Worm (Caenorhabditis elegans) whole organism, young adult: ENCODE data around the gene F48G7.9.

Source experiments
- B0019.2 ChIP-seq: fragments of 200-800 bp; sonication (Bioruptor generic); conservative IDR thresholded peaks from 2 replicates; pipeline ENCODE4 v1.3.6; 2022; ENCODE audit warnings: missing genetic modification reagents, missing genetic modification characterization, missing compliant biosample characterization
- C06A6.2 ChIP-seq: fragments of 200-800 bp; sonication (Bioruptor generic); conservative IDR thresholded peaks from 2 replicates; pipeline ENCODE4 v1.3.6; 2022; ENCODE audit warnings: missing genetic modification characterization, missing compliant biosample characterization
- F22D6.2 ChIP-seq: sonication (generic microtip); optimal IDR thresholded peaks from 2 replicates; lab custom pipeline; 2016; ENCODE audit warnings: mild to moderate bottlenecking, missing genetic modification characterization, missing compliant biosample characterization
- F23B12.7 ChIP-seq: sonication (generic microtip); optimal IDR thresholded peaks from 2 replicates; lab custom pipeline; 2017; ENCODE audit warnings: missing genetic modification characterization, mild to moderate bottlenecking, missing compliant biosample characterization, antibody characterized with exemption, moderate library complexity; ENCODE audit not compliant: insufficient read depth
- F33H1.4 ChIP-seq: fragments of 200-800 bp; sonication (Bioruptor generic); IDR thresholded peaks from 2 replicates; pipeline ENCODE4 v1.3.6; 2022; ENCODE audit warnings: missing genetic modification reagents, missing genetic modification characterization, missing compliant biosample characterization
- F37B4.10 ChIP-seq: fragments of 200-800 bp; sonication (Bioruptor generic); IDR thresholded peaks from 2 replicates; pipeline ENCODE4 v1.3.6; 2022; ENCODE audit warnings: missing genetic modification characterization, missing compliant biosample characterization
- Y53F4B.3 ChIP-seq: fragments of 200-800 bp; sonication (Bioruptor generic); IDR thresholded peaks from 2 replicates; pipeline ENCODE4 v1.3.6; 2022; ENCODE audit warnings: missing genetic modification reagents, missing genetic modification characterization, missing compliant biosample characterization
- Y95B8A.8 ChIP-seq: fragments of 200-800 bp; sonication (Bioruptor generic); IDR thresholded peaks from 2 replicates; pipeline ENCODE4 v1.3.6; 2022; ENCODE audit warnings: missing genetic modification reagents, missing genetic modification characterization, missing compliant biosample characterization
- akir-1 ChIP-seq: fragments of 200-800 bp; sonication (Bioruptor generic); optimal IDR thresholded peaks from 2 replicates; lab custom pipeline; 2018; ENCODE audit warnings: mild to moderate bottlenecking, missing genetic modification characterization, moderate library complexity, missing compliant biosample characterization
- aptf-2 ChIP-seq: fragments of 200-800 bp; sonication (Bioruptor generic); conservative IDR thresholded peaks from 2 replicates; pipeline ENCODE4 v1.3.6; 2022; ENCODE audit warnings: missing genetic modification reagents, missing genetic modification characterization, missing compliant biosample characterization
- attf-3 ChIP-seq: fragments of 200-800 bp; sonication (Bioruptor generic); conservative IDR thresholded peaks from 2 replicates; pipeline ENCODE4 v1.3.6; 2022; ENCODE audit warnings: missing genetic modification reagents, missing genetic modification characterization, missing compliant biosample characterization
- attf-5 ChIP-seq: fragments of 200-800 bp; sonication (Bioruptor generic); optimal IDR thresholded peaks from 2 replicates; lab custom pipeline; 2018; ENCODE audit warnings: mild to moderate bottlenecking, missing genetic modification characterization, missing compliant biosample characterization
- bed-2 ChIP-seq: fragments of 200-800 bp; sonication (Bioruptor generic); IDR thresholded peaks from 2 replicates; pipeline ENCODE4 v1.3.6; 2022; ENCODE audit warnings: missing genetic modification reagents, missing genetic modification characterization, missing compliant biosample characterization
- chd-7 ChIP-seq: sonication (generic microtip); optimal IDR thresholded peaks from 2 replicates; lab custom pipeline; 2016; ENCODE audit warnings: mild to moderate bottlenecking, missing genetic modification characterization, moderate library complexity, missing compliant biosample characterization
- egrh-3 ChIP-seq: fragments of 200-800 bp; sonication (Bioruptor generic); IDR thresholded peaks from 2 replicates; pipeline ENCODE4 v1.3.6; 2022; ENCODE audit warnings: missing genetic modification reagents, missing genetic modification characterization, missing compliant biosample characterization
- him-1 ChIP-seq: sonication (generic microtip); optimal IDR thresholded peaks from 2 replicates; lab custom pipeline; 2016; ENCODE audit warnings: missing genotype, missing genetic modification reagents, missing genetic modification characterization, missing compliant biosample characterization
- hlh-12 ChIP-seq: sonication (generic microtip); optimal IDR thresholded peaks from 2 replicates; lab custom pipeline; 2016; ENCODE audit warnings: missing genetic modification characterization, missing compliant biosample characterization
- hlh-26 ChIP-seq: fragments of 200-800 bp; sonication (Bioruptor generic); conservative IDR thresholded peaks from 2 replicates; pipeline ENCODE4 v1.3.6; 2022; ENCODE audit warnings: missing genetic modification reagents, missing genetic modification characterization, missing compliant biosample characterization
- hmg-1.2 ChIP-seq: fragments of 200-800 bp; sonication (Bioruptor generic); IDR thresholded peaks from 2 replicates; pipeline ENCODE4 v1.3.6; 2022; ENCODE audit warnings: missing genetic modification reagents, missing genetic modification characterization, missing compliant biosample characterization
- hrde-1 ChIP-seq: sonication (generic microtip); optimal IDR thresholded peaks from 2 replicates; lab custom pipeline; 2016; ENCODE audit warnings: missing genetic modification characterization, mild to moderate bottlenecking, missing compliant biosample characterization, moderate library complexity, missing genotype, missing genetic modification reagents, borderline replicate concordance
- let-607 ChIP-seq, 2 experiments: fragments of 200-800 bp in 1 of 2; sonication (Bioruptor generic) in 1 of 2; sonication (generic microtip) in 1 of 2; optimal IDR thresholded peaks; 2 replicates each; lab custom pipeline; 2016 to 2018; ENCODE audit warnings: mild to moderate bottlenecking in 2 of 2, missing compliant biosample characterization in 2 of 2, missing genetic modification characterization in 2 of 2, moderate library complexity in 2 of 2, missing genotype in 1 of 2
- lir-1 ChIP-seq: fragments of 200-800 bp; sonication (Bioruptor generic); conservative IDR thresholded peaks from 2 replicates; pipeline ENCODE4 v1.3.6; 2022; ENCODE audit warnings: missing genetic modification reagents, missing genetic modification characterization, missing compliant biosample characterization
- lsl-1 ChIP-seq: fragments of 200-800 bp; sonication (Bioruptor generic); optimal IDR thresholded peaks from 2 replicates; lab custom pipeline; 2018; ENCODE audit warnings: mild to moderate bottlenecking, missing genetic modification characterization, moderate library complexity, missing compliant biosample characterization
- mes-4 ChIP-seq: sonication (generic microtip); optimal IDR thresholded peaks from 2 replicates; lab custom pipeline; 2016; ENCODE audit warnings: missing genotype, missing genetic modification characterization, missing compliant biosample characterization
- nfya-2 ChIP-seq: fragments of 200-800 bp; sonication (Bioruptor generic); IDR thresholded peaks from 2 replicates; pipeline ENCODE4 v1.3.6; 2022; ENCODE audit warnings: missing genetic modification reagents, missing genetic modification characterization, missing compliant biosample characterization
- nhr-80 ChIP-seq: sonication (generic microtip); optimal IDR thresholded peaks from 2 replicates; lab custom pipeline; 2016; ENCODE audit warnings: missing genetic modification characterization, missing compliant biosample characterization
- pha-4 ChIP-seq: fragments of 150-350 bp; sonication (generic microtip); optimal IDR thresholded peaks from 2 replicates; lab custom pipeline; 2014; ENCODE audit warnings: missing biosample characterization, missing genetic modification reagents, missing genetic modification characterization
- rcor-1 ChIP-seq: fragments of 200-800 bp; sonication (Bioruptor generic); IDR thresholded peaks from 2 replicates; pipeline ENCODE4 v1.3.6; 2022; ENCODE audit warnings: missing genetic modification reagents, missing genetic modification characterization, missing compliant biosample characterization
- sptf-2 ChIP-seq: fragments of 200-800 bp; sonication (Bioruptor generic); optimal IDR thresholded peaks from 2 replicates; lab custom pipeline; 2018; ENCODE audit warnings: mild to moderate bottlenecking, missing genetic modification characterization, missing compliant biosample characterization
- tlf-1 ChIP-seq: fragments of 200-800 bp; sonication (Bioruptor generic); optimal IDR thresholded peaks from 2 replicates; lab custom pipeline; 2018; ENCODE audit warnings: mild to moderate bottlenecking, missing genetic modification characterization, missing compliant biosample characterization
- xnd-1 ChIP-seq: sonication (generic microtip); optimal IDR thresholded peaks from 2 replicates; lab custom pipeline; 2016; ENCODE audit warnings: missing genotype, missing genetic modification reagents, missing genetic modification characterization, missing compliant biosample characterization
- zim-3 ChIP-seq: sonication (generic microtip); optimal IDR thresholded peaks from 2 replicates; lab custom pipeline; 2017; ENCODE audit warnings: mild to moderate bottlenecking, missing genetic modification characterization, moderate library complexity, missing compliant biosample characterization
- ztf-22 ChIP-seq: fragments of 200-800 bp; sonication (Bioruptor generic); optimal IDR thresholded peaks from 2 replicates; lab custom pipeline; 2018; ENCODE audit warnings: mild to moderate bottlenecking, missing genetic modification characterization, moderate library complexity, missing compliant biosample characterization
- ztf-26 ChIP-seq: sonication (generic microtip); optimal IDR thresholded peaks from 2 replicates; lab custom pipeline; 2017; ENCODE audit warnings: missing genetic modification characterization, missing compliant biosample characterization

Gene F48G7.9

DNA sequence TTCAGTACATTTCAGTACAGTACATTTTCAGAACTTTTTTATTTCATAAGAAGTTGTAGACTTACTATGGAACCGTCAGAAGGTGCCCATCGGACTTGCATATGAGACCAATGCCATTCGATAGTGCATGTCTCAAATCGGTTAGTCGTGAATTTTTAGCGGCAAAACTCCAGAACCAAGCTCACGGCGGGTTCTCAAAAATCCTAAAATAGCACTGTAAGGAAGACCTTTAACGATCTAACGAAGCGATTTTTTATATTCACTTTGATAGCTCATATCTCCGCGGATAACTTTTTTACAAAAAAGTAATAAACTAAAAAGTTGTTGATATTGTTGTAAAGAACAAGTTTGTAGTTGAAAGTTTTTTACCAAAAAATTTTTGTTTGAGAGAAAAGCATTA lies 45.8 kb upstream of the F48G7.9 start, which contains the start of gene sru-25:
TSS of gene sru-25 (minus strand) at position 101 of the 400 bp plus-strand sequence.
- no peak for TF ChIP-seq bed-2 (GFP tag; lab: Robert Waterston, UW)
- TF ChIP-seq hlh-26 (GFP tag; lab: Robert Waterston, UW) = no peak
- TF ChIP-seq zim-3 = no peak
- no peak for TF ChIP-seq F33H1.4 (GFP tag; lab: Robert Waterston, UW)
- no peak for TF ChIP-seq B0019.2 (GFP tag; lab: Robert Waterston, UW)
- TF ChIP-seq hlh-12 (tag; lab: Kevin White, UChicago) = no peak
- no peak for TF ChIP-seq Y53F4B.3 (GFP tag; lab: Robert Waterston, UW)
- TF ChIP-seq lsl-1 (GFP tag; lab: Kevin White, UChicago) = no peak
- TF ChIP-seq xnd-1 (tag; lab: Kevin White, UChicago) = no peak
- no peak for TF ChIP-seq Y95B8A.8 (GFP tag; lab: Robert Waterston, UW)
- TF ChIP-seq C06A6.2 (GFP tag; lab: Robert Waterston, UW) = no peak
- no peak for TF ChIP-seq him-1
- no peak for TF ChIP-seq F37B4.10 (GFP tag; lab: Robert Waterston, UW)
- TF ChIP-seq hrde-1 (tag; lab: Kevin White, UChicago) = no peak
- TF ChIP-seq tlf-1 = no peak
- no peak for TF ChIP-seq akir-1 (GFP tag; lab: Kevin White, UChicago)

DNA sequence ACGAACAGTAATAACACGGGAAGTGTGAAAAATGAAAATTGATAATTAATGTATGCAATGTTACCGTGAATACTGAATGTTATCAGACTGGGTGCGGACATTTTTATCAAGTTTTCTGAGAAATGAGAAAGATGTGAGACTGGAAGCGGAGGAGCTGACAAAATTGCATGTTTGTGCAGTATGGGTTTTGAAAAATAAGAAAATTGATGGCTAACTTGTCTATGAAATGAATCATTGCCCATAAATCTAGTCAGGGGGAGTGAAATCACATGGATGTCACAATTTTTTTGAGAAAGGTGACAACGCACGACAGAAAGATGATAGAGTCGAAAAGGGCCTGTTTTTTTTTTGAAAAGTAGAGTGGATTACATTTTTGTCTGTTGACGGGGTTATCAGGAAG lies 42.9 kb upstream of the F48G7.9 start, which contains the start of gene sru-24:
TSS of gene sru-24 (minus strand) at position 101 of the 400 bp plus-strand sequence.
- TF ChIP-seq ztf-22 (GFP tag; lab: Kevin White, UChicago) (no peak), let-607 (tag; optimal IDR thresholded peaks at IDR 0.05; lab: Kevin White, UChicago) (no peak), chd-7 (tag; lab: Kevin White, UChicago) (no peak), egrh-3 (GFP tag; lab: Robert Waterston, UW) (no peak), F22D6.2 (tag; lab: Kevin White, UChicago) (no peak), attf-3 (GFP tag; lab: Robert Waterston, UW) (no peak), aptf-2 (GFP tag; lab: Robert Waterston, UW) (no peak), pha-4 (no peak), ztf-26 (tag; lab: Kevin White, UChicago) (no peak), lir-1 (GFP tag; lab: Robert Waterston, UW) (no peak), Y53F4B.3 (GFP tag; lab: Robert Waterston, UW) (no peak)

DNA sequence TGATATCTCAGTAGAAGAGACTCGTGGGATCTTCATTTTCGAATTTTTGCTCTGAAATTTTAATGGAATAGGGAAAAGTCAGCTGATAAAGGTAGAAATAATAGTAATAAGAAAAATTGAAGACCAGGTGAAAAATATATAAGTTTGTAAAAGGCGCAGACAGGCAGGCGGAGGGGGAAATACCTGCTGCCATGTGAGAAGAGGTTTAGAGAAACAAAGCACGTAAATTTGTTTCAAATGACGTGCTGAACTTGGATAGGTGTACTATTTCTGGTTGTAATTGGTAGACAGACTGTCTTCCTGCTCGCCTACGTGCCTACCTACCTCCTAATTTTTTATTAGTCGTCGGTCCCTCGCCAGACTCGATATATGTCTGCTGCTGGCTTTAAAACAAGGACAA lies 39.0 kb upstream of the F48G7.9 start, which contains the start of gene nhr-180:
TSS of gene nhr-180 (minus strand) at position 52 of the 400 bp plus-strand sequence.
- TF ChIP-seq sptf-2 (no peak), nhr-80 (tag; lab: Kevin White, UChicago) (peak; percentile 58), F23B12.7 (tag; lab: Kevin White, UChicago) (no peak), nfya-2 (GFP tag; lab: Robert Waterston, UW) (no peak), mes-4 (tag; lab: Kevin White, UChicago) (no peak), hmg-1.2 (GFP tag; lab: Robert Waterston, UW) (peak; percentile 47; the same call in 1 of the 2 replicates), attf-5 (GFP tag; lab: Kevin White, UChicago) (peak; percentile 23), rcor-1 (GFP tag; lab: Robert Waterston, UW) (no peak)
- TF ChIP-seq, all 124 proteins: peak for 3
